Worm (Caenorhabditis elegans) whole organism, late embryonic: Measurements from ENCODE around the gene C48D1.1.
A peak's percentile ranks its signal among the peaks of the same experiment; 100 is the strongest.

Source experiments
- C08G9.2 ChIP-seq: sonication (generic microtip); optimal IDR thresholded peaks from 2 replicates; lab custom pipeline; 2016; ENCODE audit warnings: mild to moderate bottlenecking, missing genetic modification characterization, moderate library complexity, missing compliant biosample characterization
- C38D4.7 ChIP-seq: fragments of 200-800 bp; sonication (Bioruptor generic); optimal IDR thresholded peaks from 2 replicates; lab custom pipeline; 2018; ENCODE audit warnings: mild to moderate bottlenecking, missing genetic modification characterization, moderate library complexity, missing compliant biosample characterization
- Y22D7AL.16 ChIP-seq: sonication (generic microtip); optimal IDR thresholded peaks from 2 replicates; lab custom pipeline; 2016; ENCODE audit warnings: missing genetic modification characterization, missing compliant biosample characterization
- ahr-1 ChIP-seq: sonication (generic microtip); optimal IDR thresholded peaks from 2 replicates; lab custom pipeline; 2016; ENCODE audit warnings: missing genetic modification characterization, missing compliant biosample characterization
- ama-1 ChIP-seq: fragments of 150-350 bp; optimal IDR thresholded peaks from 2 replicates; lab custom pipeline; 2014
- ceh-14 ChIP-seq: sonication (generic microtip); optimal IDR thresholded peaks from 2 replicates; lab custom pipeline; 2016; ENCODE audit warnings: missing genotype, missing genetic modification characterization, missing compliant biosample characterization
- ceh-18 ChIP-seq: sonication (generic microtip); optimal IDR thresholded peaks from 2 replicates; lab custom pipeline; 2016; ENCODE audit warnings: missing genetic modification characterization, missing compliant biosample characterization
- ceh-19 ChIP-seq: fragments of 200-800 bp; sonication (Bioruptor generic); optimal IDR thresholded peaks from 2 replicates; lab custom pipeline; 2018; ENCODE audit warnings: mild to moderate bottlenecking, missing genetic modification characterization, missing compliant biosample characterization
- ceh-24 ChIP-seq: sonication (generic microtip); optimal IDR thresholded peaks from 2 replicates; lab custom pipeline; 2016; ENCODE audit warnings: mild to moderate bottlenecking, missing genetic modification characterization, missing compliant biosample characterization
- ceh-45 ChIP-seq: fragments of 200-800 bp; sonication (Bioruptor generic); IDR thresholded peaks from 2 replicates; pipeline ENCODE4 v1.3.6; 2022; ENCODE audit warnings: missing genetic modification reagents, missing genetic modification characterization, missing compliant biosample characterization
- elt-2 ChIP-seq: sonication (generic microtip); optimal IDR thresholded peaks from 2 replicates; lab custom pipeline; 2016; ENCODE audit warnings: missing genetic modification reagents, missing genetic modification characterization, missing compliant biosample characterization
- eyg-1 ChIP-seq: sonication (generic microtip); optimal IDR thresholded peaks from 2 replicates; lab custom pipeline; 2016; ENCODE audit warnings: missing genotype, missing genetic modification characterization, missing compliant biosample characterization
- hlh-13 ChIP-seq: fragments of 200-800 bp; sonication (Bioruptor generic); optimal IDR thresholded peaks from 2 replicates; lab custom pipeline; 2018; ENCODE audit warnings: mild to moderate bottlenecking, missing genetic modification characterization, missing compliant biosample characterization
- hlh-15 ChIP-seq: sonication (generic microtip); optimal IDR thresholded peaks from 2 replicates; lab custom pipeline; 2016; ENCODE audit warnings: missing genetic modification characterization, missing compliant biosample characterization
- hlh-8 ChIP-seq: sonication (generic microtip); optimal IDR thresholded peaks from 2 replicates; lab custom pipeline; 2016; ENCODE audit warnings: missing genotype, missing genetic modification characterization, missing compliant biosample characterization
- lim-6 ChIP-seq: sonication (generic microtip); optimal IDR thresholded peaks from 2 replicates; lab custom pipeline; 2016; ENCODE audit warnings: missing genetic modification characterization, missing compliant biosample characterization
- lin-11 ChIP-seq: fragments of 200-800 bp; sonication (Bioruptor generic); optimal IDR thresholded peaks from 2 replicates; lab custom pipeline; 2018; ENCODE audit warnings: mild to moderate bottlenecking, missing genetic modification characterization, missing compliant biosample characterization
- madf-2 ChIP-seq: sonication (generic microtip); optimal IDR thresholded peaks from 2 replicates; lab custom pipeline; 2017; ENCODE audit warnings: missing genetic modification characterization, missing compliant biosample characterization
- nfya-1 ChIP-seq: sonication (generic microtip); optimal IDR thresholded peaks from 2 replicates; lab custom pipeline; 2017; ENCODE audit warnings: missing genetic modification characterization, mild to moderate bottlenecking, missing compliant biosample characterization, antibody characterized with exemption, moderate library complexity
- nhr-11 ChIP-seq: fragments of 150-350 bp; optimal IDR thresholded peaks from 2 replicates; lab custom pipeline; 2014; ENCODE audit warnings: missing biosample characterization, missing genetic modification characterization
- pha-2 ChIP-seq: sonication (generic microtip); optimal IDR thresholded peaks from 2 replicates; lab custom pipeline; 2017; ENCODE audit warnings: mild to moderate bottlenecking, missing genetic modification characterization, missing compliant biosample characterization
- pha-4 ChIP-seq: fragments of 150-350 bp; optimal IDR thresholded peaks from 2 replicates; lab custom pipeline; 2018; ENCODE audit warnings: missing biosample characterization, missing genetic modification reagents, missing genetic modification characterization
- pqm-1 ChIP-seq: sonication (generic microtip); optimal IDR thresholded peaks from 2 replicates; lab custom pipeline; 2016; ENCODE audit warnings: missing genetic modification characterization, missing compliant biosample characterization
- pros-1 ChIP-seq: fragments of 150-350 bp; optimal IDR thresholded peaks from 2 replicates; lab custom pipeline; 2014; ENCODE audit warnings: missing biosample characterization, missing genetic modification reagents, missing genetic modification characterization
- ref-2 ChIP-seq: sonication (generic microtip); optimal IDR thresholded peaks from 2 replicates; lab custom pipeline; 2016; ENCODE audit warnings: missing genetic modification characterization, missing compliant biosample characterization
- sdc-2 ChIP-seq: sonication (generic microtip); optimal IDR thresholded peaks from 2 replicates; lab custom pipeline; 2016; ENCODE audit warnings: missing genotype, missing genetic modification characterization, missing compliant biosample characterization
- syd-9 ChIP-seq: sonication (generic microtip); optimal IDR thresholded peaks from 2 replicates; lab custom pipeline; 2016; ENCODE audit warnings: mild to moderate bottlenecking, missing genetic modification characterization, moderate library complexity, missing compliant biosample characterization
- ttx-3 ChIP-seq: sonication (generic microtip); optimal IDR thresholded peaks from 2 replicates; lab custom pipeline; 2016; ENCODE audit warnings: missing genetic modification reagents, missing genetic modification characterization, missing compliant biosample characterization
- unc-3 ChIP-seq, 2 experiments: fragments of 200-800 bp in 1 of 2; sonication (Bioruptor generic) in 1 of 2; sonication (generic microtip) in 1 of 2; conservative IDR thresholded peaks in 1 of 2; optimal IDR thresholded peaks in 1 of 2; 2 replicates each; pipeline versions ENCODE4 v1.3.6 to Lab custom; 2016 to 2022; ENCODE audit warnings: missing compliant biosample characterization in 2 of 2, missing genetic modification characterization in 2 of 2, missing genetic modification reagents in 1 of 2
- unc-42 ChIP-seq: sonication (generic microtip); optimal IDR thresholded peaks from 2 replicates; lab custom pipeline; 2016; ENCODE audit warnings: missing genotype, missing genetic modification characterization, missing compliant biosample characterization
- unc-55 ChIP-seq: sonication (generic microtip); optimal IDR thresholded peaks from 2 replicates; lab custom pipeline; 2017; ENCODE audit warnings: missing biosample characterization, missing genetic modification reagents, missing genetic modification characterization

Gene C48D1.1

DNA sequence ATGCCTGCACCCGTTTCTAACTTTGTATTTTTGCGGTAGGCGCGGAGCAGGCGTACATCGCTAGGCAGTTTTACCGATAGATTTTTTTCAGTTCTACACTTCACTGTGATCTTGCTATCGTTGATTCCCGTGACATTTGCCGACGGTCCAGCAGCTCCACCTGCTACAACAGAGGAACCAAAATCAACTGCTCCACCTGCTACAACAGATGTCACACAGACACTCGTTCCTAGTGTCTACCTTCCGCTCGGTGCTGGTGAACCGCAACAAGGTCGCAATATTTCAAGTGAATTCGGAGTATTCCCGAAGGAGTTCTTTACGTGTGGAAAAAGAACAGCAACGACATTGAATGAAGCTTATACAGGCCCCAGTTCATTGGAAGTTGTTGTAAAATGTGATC, 7.1 kb downstream of the C48D1.1 start (continued):
- no peak for TF ChIP-seq ceh-19

DNA sequence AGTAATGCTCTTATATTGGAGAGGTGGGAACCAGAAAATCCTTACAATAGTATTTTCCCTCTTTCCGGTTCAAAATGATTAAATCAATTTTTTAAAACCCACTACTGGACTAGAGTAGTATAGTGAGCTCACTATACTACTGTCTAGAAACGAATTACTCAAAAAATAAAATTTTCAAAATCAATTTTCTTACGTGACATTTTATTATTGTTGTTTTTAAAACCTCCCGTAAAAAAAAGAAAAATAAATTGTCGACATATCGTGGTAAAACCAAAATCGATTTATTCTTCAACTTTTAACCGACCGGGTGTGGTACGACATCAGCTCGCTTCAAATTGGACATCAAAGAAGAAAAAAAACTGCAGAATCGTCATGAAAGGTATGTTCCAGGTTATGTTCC, 7.7 kb downstream of the C48D1.1 start, which contains the start of gene F58D2.2:
Gene F58D2.2, plus strand, starts transcription at position 301 of the 400 bp plus-strand sequence.
- no peak for TF ChIP-seq lin-11 (tag; lab: Kevin White, UChicago)
- no peak for TF ChIP-seq unc-3 (GFP tag; conservative IDR thresholded peaks at IDR 0.05; lab: Robert Waterston, UW)
- TF ChIP-seq unc-3 (tag; optimal IDR thresholded peaks at IDR 0.05; lab: Kevin White, UChicago) = no peak
- no peak for TF ChIP-seq ahr-1 (tag; lab: Kevin White, UChicago)

DNA sequence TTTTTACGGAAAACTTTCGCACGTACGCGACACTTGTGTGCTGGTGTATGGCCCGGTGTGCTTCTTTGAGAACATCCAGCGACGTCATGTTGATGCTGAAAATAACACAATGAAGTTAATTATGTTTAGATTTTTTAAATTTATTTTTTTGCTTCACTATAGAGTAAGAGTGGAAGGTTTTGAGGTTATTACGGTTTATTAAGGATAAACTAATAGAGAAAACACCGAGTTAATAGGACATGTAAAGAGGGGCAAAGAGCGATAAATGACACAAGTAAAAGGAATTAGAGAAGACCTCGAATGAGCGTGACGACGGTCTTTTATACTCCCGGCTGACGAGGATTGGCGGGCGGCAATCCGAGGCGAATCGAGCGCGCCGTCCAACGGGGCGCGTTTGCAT, 8.2 kb downstream of the C48D1.1 start, which contains the start of gene F58D2.4:
Gene F58D2.4, minus strand, starts transcription at position 101 of the 400 bp plus-strand sequence.
- TF ChIP-seq madf-2 = no peak
- no peak for TF ChIP-seq unc-42 (tag; lab: Kevin White, UChicago)
- no peak for TF ChIP-seq sdc-2 (tag; lab: Kevin White, UChicago)
- no peak for TF ChIP-seq nfya-1 (tag; lab: Kevin White, UChicago)
- TF ChIP-seq ceh-45 (GFP tag; lab: Robert Waterston, UW) = no peak
- no peak for TF ChIP-seq ama-1 (lab: Kevin White, UChicago)
- no peak for TF ChIP-seq ceh-14 (tag; lab: Kevin White, UChicago)
- TF ChIP-seq ttx-3 (tag; lab: Kevin White, UChicago) = no peak
- TF ChIP-seq pqm-1 = no peak
- TF ChIP-seq pros-1 (tag; lab: Kevin White, UChicago) = no peak
- TF ChIP-seq C38D4.7 (GFP tag; lab: Kevin White, UChicago) = no peak

DNA sequence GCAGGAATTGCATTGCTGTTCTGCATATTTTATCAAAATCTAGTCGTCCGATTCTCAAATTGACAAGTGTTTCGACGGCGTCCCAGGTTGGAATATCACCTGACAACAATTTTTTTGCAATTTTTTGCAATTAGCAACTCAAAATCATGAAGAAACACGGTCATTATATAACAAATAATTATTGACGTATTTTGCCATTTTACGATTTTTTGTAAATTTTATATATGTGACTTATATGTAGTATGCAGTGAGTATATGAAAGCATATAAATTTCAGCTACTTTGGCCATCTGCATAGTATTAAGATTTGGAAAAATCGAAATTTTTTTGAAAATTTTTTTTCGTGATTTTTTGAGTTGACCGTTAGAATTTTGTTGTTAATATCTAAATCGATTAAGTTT, 16.5 kb downstream of the C48D1.1 start, which contains the start of gene F58D2.3:
Gene F58D2.3, minus strand, starts transcription at position 101 of the 400 bp plus-strand sequence.
- TF ChIP-seq ref-2 (tag; lab: Kevin White, UChicago) = no peak
- TF ChIP-seq unc-3 (GFP tag; conservative IDR thresholded peaks at IDR 0.05; lab: Robert Waterston, UW) = no peak
- no peak for TF ChIP-seq unc-3 (tag; optimal IDR thresholded peaks at IDR 0.05; lab: Kevin White, UChicago)
- no peak for TF ChIP-seq C08G9.2 (tag; lab: Kevin White, UChicago)
- no peak for TF ChIP-seq lin-11 (tag; lab: Kevin White, UChicago)
- TF ChIP-seq ceh-24 = no peak
- no peak for TF ChIP-seq lim-6 (tag; lab: Kevin White, UChicago)
- TF ChIP-seq elt-2 (tag; lab: Kevin White, UChicago) = no peak
- no peak for TF ChIP-seq hlh-15
- TF ChIP-seq eyg-1 = no peak
- TF ChIP-seq nhr-11 = no peak
- no peak for TF ChIP-seq ceh-14 (tag; lab: Kevin White, UChicago)
- no peak for TF ChIP-seq Y22D7AL.16

DNA sequence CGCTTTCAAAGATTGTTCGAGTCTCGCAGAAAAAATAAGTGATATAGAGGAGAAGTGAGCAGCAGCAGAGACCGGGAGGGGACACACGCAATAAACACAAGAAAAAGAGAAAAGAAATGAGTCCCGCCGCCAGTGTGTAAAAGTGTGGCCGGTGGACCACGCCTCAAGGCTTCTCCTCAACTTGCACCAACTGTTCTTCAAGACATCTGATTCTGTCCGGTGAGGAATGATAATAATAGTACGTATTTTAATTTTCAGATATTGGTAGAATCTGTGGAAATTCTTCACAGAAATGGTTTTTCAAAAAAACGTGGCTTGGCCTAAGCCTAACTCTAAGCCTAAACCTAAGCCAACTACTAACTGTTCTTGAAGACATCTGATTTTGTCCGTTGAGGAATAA, 17.9 kb downstream of the C48D1.1 start, which contains the start of gene lev-1:
Gene lev-1, minus strand, starts transcription at position 101 of the 400 bp plus-strand sequence.
- TF ChIP-seq pha-2 (tag; lab: Kevin White, UChicago) (no peak), ceh-18 (tag; lab: Kevin White, UChicago) (peak; percentile 22)
- TF ChIP-seq, all 69 proteins: peak for 1

DNA sequence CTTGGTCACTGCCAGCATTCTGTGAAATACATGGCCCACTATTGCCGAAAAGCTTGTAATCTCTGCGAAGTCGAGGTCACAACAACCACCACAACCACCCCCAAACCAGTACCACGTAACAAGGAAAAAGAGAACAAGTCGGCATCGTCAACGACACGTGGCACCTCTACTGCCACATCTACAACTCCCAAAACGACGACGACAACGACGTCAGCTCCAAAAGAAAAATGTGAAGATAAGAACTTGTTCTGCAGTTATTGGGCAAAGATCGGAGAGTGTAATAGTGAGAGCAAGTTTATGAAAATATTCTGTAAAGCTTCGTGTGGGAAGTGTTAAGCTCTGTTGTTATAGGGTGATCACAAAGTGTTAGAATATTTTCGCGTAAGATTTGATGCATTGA, 23.8 kb downstream of the C48D1.1 start:
- TF ChIP-seq pha-4 (tag; lab: Kevin White, UChicago) = no peak
- no peak for TF ChIP-seq nfya-1 (tag; lab: Kevin White, UChicago)
- no peak for TF ChIP-seq madf-2
- no peak for TF ChIP-seq hlh-8 (tag; lab: Kevin White, UChicago)
- no peak for TF ChIP-seq pros-1 (tag; lab: Kevin White, UChicago)
- no peak for TF ChIP-seq hlh-13 (GFP tag; lab: Kevin White, UChicago)
- no peak for TF ChIP-seq C38D4.7 (GFP tag; lab: Kevin White, UChicago)
- no peak for TF ChIP-seq syd-9
- TF ChIP-seq unc-55 (GFP tag; lab: Kevin White, UChicago) = no peak
